Worm (Caenorhabditis elegans) whole organism, young adult: ENCODE data around the gene EGAP9.3.

Experiments
- D2030.7 ChIP-seq: fragments of 200-800 bp; sonication (Bioruptor generic); IDR thresholded peaks from 2 replicates; pipeline ENCODE4 v1.3.6; 2022; ENCODE audit warnings: missing genetic modification reagents, missing genetic modification characterization, missing compliant biosample characterization
- F37B4.10 ChIP-seq: fragments of 200-800 bp; sonication (Bioruptor generic); IDR thresholded peaks from 2 replicates; pipeline ENCODE4 v1.3.6; 2022; ENCODE audit warnings: missing genetic modification characterization, missing compliant biosample characterization
- F49E8.2 ChIP-seq: sonication (generic microtip); optimal IDR thresholded peaks from 3 replicates; lab custom pipeline; 2017; ENCODE audit warnings: missing genetic modification characterization, mild to moderate bottlenecking, missing compliant biosample characterization, antibody characterized with exemption, moderate library complexity; ENCODE audit not compliant: insufficient read depth
- F55B11.4 ChIP-seq: sonication (generic microtip); optimal IDR thresholded peaks from 2 replicates; lab custom pipeline; 2016; ENCODE audit warnings: missing compliant biosample characterization, missing genetic modification characterization, borderline replicate concordance; ENCODE audit not compliant: insufficient read depth
- K12H6.12 ChIP-seq: fragments of 200-800 bp; sonication (Bioruptor generic); optimal IDR thresholded peaks from 2 replicates; lab custom pipeline; 2018; ENCODE audit warnings: mild to moderate bottlenecking, missing genetic modification characterization, missing compliant biosample characterization
- T07F8.4 ChIP-seq: sonication (generic microtip); optimal IDR thresholded peaks from 2 replicates; lab custom pipeline; 2016; ENCODE audit warnings: mild to moderate bottlenecking, missing genetic modification characterization, moderate library complexity, missing compliant biosample characterization
- Y56A3A.18 ChIP-seq: fragments of 200-800 bp; sonication (Bioruptor generic); IDR thresholded peaks from 2 replicates; pipeline ENCODE4 v1.3.6; 2022; ENCODE audit warnings: missing genetic modification reagents, missing genetic modification characterization, missing compliant biosample characterization
- Y67H2A.10 ChIP-seq: fragments of 200-800 bp; sonication (Bioruptor generic); conservative IDR thresholded peaks from 2 replicates; pipeline ENCODE4 v1.3.6; 2022; ENCODE audit warnings: missing genetic modification reagents, missing genetic modification characterization, missing compliant biosample characterization
- Y95B8A.8 ChIP-seq: fragments of 200-800 bp; sonication (Bioruptor generic); IDR thresholded peaks from 2 replicates; pipeline ENCODE4 v1.3.6; 2022; ENCODE audit warnings: missing genetic modification reagents, missing genetic modification characterization, missing compliant biosample characterization
- ZK185.1 ChIP-seq: sonication (generic microtip); optimal IDR thresholded peaks from 2 replicates; lab custom pipeline; 2016; ENCODE audit warnings: mild to moderate bottlenecking, missing genetic modification characterization, missing compliant biosample characterization; ENCODE audit not compliant: poor library complexity, severe bottlenecking
- ama-1 ChIP-seq, 3 experiments: fragments of 150-350 bp in 1 of 3; sonication (generic microtip) in 2 of 3; optimal IDR thresholded peaks; 2 replicates each; lab custom pipeline; 2014 to 2018; ENCODE audit warnings: missing biosample characterization in 2 of 3, missing genetic modification characterization in 2 of 3, missing genetic modification reagents in 2 of 3
- aptf-2 ChIP-seq: fragments of 200-800 bp; sonication (Bioruptor generic); conservative IDR thresholded peaks from 2 replicates; pipeline ENCODE4 v1.3.6; 2022; ENCODE audit warnings: missing genetic modification reagents, missing genetic modification characterization, missing compliant biosample characterization
- aptf-3 ChIP-seq: fragments of 200-800 bp; sonication (Bioruptor generic); IDR thresholded peaks from 2 replicates; pipeline ENCODE4 v1.3.6; 2022; ENCODE audit warnings: missing genetic modification characterization, missing compliant biosample characterization
- attf-5 ChIP-seq: fragments of 200-800 bp; sonication (Bioruptor generic); optimal IDR thresholded peaks from 2 replicates; lab custom pipeline; 2018; ENCODE audit warnings: mild to moderate bottlenecking, missing genetic modification characterization, missing compliant biosample characterization
- bed-1 ChIP-seq: fragments of 200-800 bp; sonication (Bioruptor generic); IDR thresholded peaks from 2 replicates; pipeline ENCODE4 v1.3.6; 2022; ENCODE audit warnings: missing genetic modification reagents, missing genetic modification characterization, missing compliant biosample characterization
- bed-2 ChIP-seq: fragments of 200-800 bp; sonication (Bioruptor generic); IDR thresholded peaks from 2 replicates; pipeline ENCODE4 v1.3.6; 2022; ENCODE audit warnings: missing genetic modification reagents, missing genetic modification characterization, missing compliant biosample characterization
- ceh-27 ChIP-seq: fragments of 200-800 bp; sonication (Bioruptor generic); optimal IDR thresholded peaks from 2 replicates; lab custom pipeline; 2018; ENCODE audit warnings: mild to moderate bottlenecking, missing genetic modification characterization, moderate library complexity, missing compliant biosample characterization
- gei-17 ChIP-seq: fragments of 200-800 bp; sonication (Bioruptor generic); optimal IDR thresholded peaks from 2 replicates; lab custom pipeline; 2018; ENCODE audit warnings: mild to moderate bottlenecking, missing genetic modification characterization, missing compliant biosample characterization
- hlh-12 ChIP-seq: sonication (generic microtip); optimal IDR thresholded peaks from 2 replicates; lab custom pipeline; 2016; ENCODE audit warnings: missing genetic modification characterization, missing compliant biosample characterization
- hmg-1.2 ChIP-seq: fragments of 200-800 bp; sonication (Bioruptor generic); IDR thresholded peaks from 2 replicates; pipeline ENCODE4 v1.3.6; 2022; ENCODE audit warnings: missing genetic modification reagents, missing genetic modification characterization, missing compliant biosample characterization
- hsf-1 ChIP-seq: fragments of 200-800 bp; sonication (Bioruptor generic); IDR thresholded peaks from 2 replicates; pipeline ENCODE4 v1.3.6; 2022; ENCODE audit warnings: missing genetic modification reagents, missing genetic modification characterization, missing compliant biosample characterization
- lin-35 ChIP-seq, 3 experiments: fragments of 150-350 bp in 2 of 3; sonication (generic microtip) in 1 of 3; optimal IDR thresholded peaks; 2 replicates each; lab custom pipeline; 2014 to 2018; ENCODE audit warnings: missing biosample characterization in 3 of 3, missing genetic modification characterization in 3 of 3, missing genetic modification reagents in 3 of 3
- madf-10 ChIP-seq: sonication (generic microtip); optimal IDR thresholded peaks from 2 replicates; lab custom pipeline; 2016; ENCODE audit warnings: mild to moderate bottlenecking, missing genetic modification characterization, missing compliant biosample characterization
- mcd-1 ChIP-seq: fragments of 200-800 bp; sonication (Bioruptor generic); IDR thresholded peaks from 2 replicates; pipeline ENCODE4 v1.3.6; 2022; ENCODE audit warnings: missing genetic modification reagents, missing genetic modification characterization, missing compliant biosample characterization
- mxl-1 ChIP-seq: sonication (generic microtip); optimal IDR thresholded peaks from 2 replicates; lab custom pipeline; 2016; ENCODE audit warnings: missing genetic modification characterization, missing compliant biosample characterization
- nhr-120 ChIP-seq: fragments of 200-800 bp; sonication (Bioruptor generic); IDR thresholded peaks from 2 replicates; pipeline ENCODE4 v1.3.6; 2022; ENCODE audit warnings: missing genetic modification characterization, missing compliant biosample characterization
- rec-8 ChIP-seq, 2 experiments: sonication (generic microtip); optimal IDR thresholded peaks; 2 replicates each; lab custom pipeline; 2016; ENCODE audit warnings: mild to moderate bottlenecking in 2 of 2, missing genetic modification characterization in 2 of 2, missing genetic modification reagents in 2 of 2, missing genotype in 2 of 2, missing biosample characterization in 1 of 2, missing compliant biosample characterization in 1 of 2, moderate library complexity in 1 of 2
- rpc-1 ChIP-seq, 2 experiments: fragments of 150-350 bp in 1 of 2; sonication (generic microtip) in 1 of 2; optimal IDR thresholded peaks; 2 replicates each; lab custom pipeline; 2014 to 2018; ENCODE audit warnings: missing biosample characterization in 1 of 2, missing genetic modification characterization in 1 of 2, missing genetic modification reagents in 1 of 2, missing genotype in 1 of 2
- snpc-1.1 ChIP-seq: sonication (generic microtip); optimal IDR thresholded peaks from 2 replicates; lab custom pipeline; 2017; ENCODE audit warnings: missing genetic modification characterization, mild to moderate bottlenecking, missing compliant biosample characterization, antibody characterized with exemption, moderate library complexity, missing genotype, missing genetic modification reagents; ENCODE audit not compliant: insufficient read depth
- snpc-1.3 ChIP-seq: sonication (generic microtip); optimal IDR thresholded peaks from 2 replicates; lab custom pipeline; 2017; ENCODE audit warnings: missing genetic modification characterization, mild to moderate bottlenecking, missing compliant biosample characterization, antibody characterized with exemption, moderate library complexity, missing genotype, missing genetic modification reagents; ENCODE audit not compliant: insufficient read depth
- somi-1 ChIP-seq: fragments of 200-800 bp; sonication (Bioruptor generic); optimal IDR thresholded peaks from 2 replicates; lab custom pipeline; 2018; ENCODE audit warnings: mild to moderate bottlenecking, missing genetic modification characterization, missing compliant biosample characterization
- sptf-2 ChIP-seq: fragments of 200-800 bp; sonication (Bioruptor generic); optimal IDR thresholded peaks from 2 replicates; lab custom pipeline; 2018; ENCODE audit warnings: mild to moderate bottlenecking, missing genetic modification characterization, missing compliant biosample characterization
- unc-130 ChIP-seq: sonication (generic microtip); optimal IDR thresholded peaks from 2 replicates; lab custom pipeline; 2016; ENCODE audit warnings: missing genetic modification reagents, missing genetic modification characterization, missing compliant biosample characterization
- xnd-1 ChIP-seq: sonication (generic microtip); optimal IDR thresholded peaks from 2 replicates; lab custom pipeline; 2016; ENCODE audit warnings: missing genotype, missing genetic modification reagents, missing genetic modification characterization, missing compliant biosample characterization
- zfh-2 ChIP-seq: fragments of 200-800 bp; sonication (Bioruptor generic); conservative IDR thresholded peaks from 2 replicates; pipeline ENCODE4 v1.3.6; 2022; ENCODE audit warnings: missing genetic modification reagents, missing genetic modification characterization, missing compliant biosample characterization
- zim-3 ChIP-seq: sonication (generic microtip); optimal IDR thresholded peaks from 2 replicates; lab custom pipeline; 2017; ENCODE audit warnings: mild to moderate bottlenecking, missing genetic modification characterization, moderate library complexity, missing compliant biosample characterization
- ztf-18 ChIP-seq: sonication (generic microtip); optimal IDR thresholded peaks from 2 replicates; lab custom pipeline; 2016; ENCODE audit warnings: missing genotype, mild to moderate bottlenecking, missing genetic modification characterization, missing compliant biosample characterization
- ztf-25 ChIP-seq: fragments of 200-800 bp; sonication (Bioruptor generic); IDR thresholded peaks from 2 replicates; pipeline ENCODE4 v1.3.6; 2022; ENCODE audit warnings: missing genetic modification reagents, missing genetic modification characterization, missing compliant biosample characterization
- ztf-26 ChIP-seq: sonication (generic microtip); optimal IDR thresholded peaks from 2 replicates; lab custom pipeline; 2017; ENCODE audit warnings: missing genetic modification characterization, missing compliant biosample characterization

The EGAP9.3 gene

ce11 chrV:6559585-6559984, 20.3 kb downstream of the EGAP9.3 start (continued):
- TF ChIP-seq ama-1 (optimal IDR thresholded peaks at IDR 0.05; lab: Kevin White, UChicago) = no peak
- TF ChIP-seq ama-1 (GFP tag; optimal IDR thresholded peaks at IDR 0.05; lab: Kevin White, UChicago) = peak; percentile 56 to 87
- TF ChIP-seq sptf-2 (GFP tag; lab: Kevin White, UChicago) = peak; percentile 90
- 0 out of 2 replicates have a peak, but pooled peaks have one; percentile 24 for TF ChIP-seq hsf-1 (GFP tag; lab: Robert Waterston, UW)
- TF ChIP-seq madf-10 = peak; percentile 55
- TF ChIP-seq rpc-1 (optimal IDR thresholded peaks at IDR 0.05; lab: Kevin White, UChicago) = peak; percentile 86
- TF ChIP-seq rpc-1 (tag; optimal IDR thresholded peaks at IDR 0.05; lab: Kevin White, UChicago) = peak; percentile 92
- TF ChIP-seq zim-3 = peak; percentile 45
- TF ChIP-seq F37B4.10 (GFP tag; lab: Robert Waterston, UW) = 0 out of 2 replicates have a peak, but pooled peaks have one; percentile 69
- peak; percentile 41 for TF ChIP-seq ZK185.1 (tag; lab: Kevin White, UChicago)
- 0 out of 2 replicates have a peak, but pooled peaks have one; percentile 19 for TF ChIP-seq Y67H2A.10
- TF ChIP-seq ztf-26 (tag; lab: Kevin White, UChicago) = peak; percentile 24
- TF ChIP-seq K12H6.12 (tag; lab: Kevin White, UChicago) = no peak
- TF ChIP-seq rec-8 (tag; optimal IDR thresholded peaks at IDR 0.05; lab: Kevin White, UChicago) = peak; percentile 69 to 81
- TF ChIP-seq xnd-1 (tag; lab: Kevin White, UChicago) = peak; percentile 1
- TF ChIP-seq hmg-1.2 (GFP tag; lab: Robert Waterston, UW) = peak; percentile 65
- peak; percentile 31 for TF ChIP-seq snpc-1.1 (tag; lab: Kevin White, UChicago)
- peak; percentile 69; the same call in 1 of the 2 replicates for TF ChIP-seq D2030.7 (GFP tag; lab: Robert Waterston, UW)
- TF ChIP-seq ztf-18 = peak; percentile 67
- peak; percentile 22 for TF ChIP-seq unc-130 (GFP tag; lab: Kevin White, UChicago)
- 0 out of 2 replicates have a peak, but pooled peaks have one; percentile 24 for TF ChIP-seq Y56A3A.18 (GFP tag; lab: Robert Waterston, UW)
- TF ChIP-seq mcd-1 (GFP tag; lab: Robert Waterston, UW) = no peak
- TF ChIP-seq attf-5 = peak; percentile 76
- TF ChIP-seq snpc-1.3 (tag; lab: Kevin White, UChicago) = peak; percentile 73
- peak; percentile 49 for TF ChIP-seq somi-1 (GFP tag; lab: Kevin White, UChicago)
- no peak for TF ChIP-seq nhr-120 (GFP tag; lab: Robert Waterston, UW)

DNA sequence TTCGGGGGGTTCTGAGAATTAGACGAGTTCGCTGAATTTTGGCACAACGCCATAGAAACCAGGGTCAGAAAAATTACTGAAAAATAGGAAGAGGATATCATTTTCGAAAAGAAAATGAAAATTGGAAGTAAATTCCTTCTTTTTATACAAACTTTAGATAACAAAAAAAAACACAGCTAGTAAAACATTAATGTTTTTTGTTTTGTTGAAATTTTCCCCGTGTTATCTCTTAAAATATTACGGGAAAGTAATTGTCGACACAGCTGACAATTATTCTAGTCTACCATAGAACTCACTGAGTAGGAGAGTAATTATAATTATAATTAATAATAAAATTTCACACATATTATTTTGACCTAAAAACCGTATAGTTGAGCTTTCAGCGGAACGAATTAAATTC, 20.8 kb downstream of the EGAP9.3 start, which contains the start of gene spp-26:
TSS of gene spp-26 (minus strand) at position 101 of the 400 bp plus-strand sequence.
- TF ChIP-seq gei-17 (no peak), T07F8.4 (no peak), aptf-2 (GFP tag; lab: Robert Waterston, UW) (no peak), bed-1 (GFP tag; lab: Robert Waterston, UW) (no peak), mxl-1 (no peak), zfh-2 (GFP tag; lab: Robert Waterston, UW) (no peak), hlh-12 (tag; lab: Kevin White, UChicago) (no peak)

DNA sequence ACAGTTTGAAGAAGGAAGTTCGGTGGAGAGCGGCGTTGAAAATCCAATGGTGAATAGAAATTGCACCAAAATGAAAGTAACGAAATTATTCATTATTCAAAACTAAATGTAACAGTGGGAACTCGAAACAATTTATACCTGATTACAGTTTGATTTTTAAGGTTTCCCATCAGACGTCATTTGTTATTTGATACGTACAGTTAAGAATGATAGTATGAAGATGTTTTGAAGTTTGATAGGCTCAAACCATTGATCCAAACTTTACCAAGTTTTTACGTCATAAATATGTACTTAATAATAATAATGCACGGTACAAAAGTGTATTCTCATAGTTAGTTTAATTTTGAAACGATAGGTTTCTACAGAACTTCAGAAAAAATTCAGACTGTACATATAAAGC, 21.8 kb downstream of the EGAP9.3 start, which contains the start of gene spp-20:
TSS of gene spp-20 (minus strand) at position 101 of the 400 bp plus-strand sequence.
- TF ChIP-seq nhr-120 (GFP tag; lab: Robert Waterston, UW) (no peak), aptf-3 (no peak), Y95B8A.8 (GFP tag; lab: Robert Waterston, UW) (no peak), ceh-27 (GFP tag; lab: Kevin White, UChicago) (no peak), F49E8.2 (no peak), ztf-25 (GFP tag; lab: Robert Waterston, UW) (no peak), lin-35 (GFP tag; optimal IDR thresholded peaks at IDR 0.05; lab: Kevin White, UChicago) (no peak), F55B11.4 (no peak), bed-2 (no peak)
- TF ChIP-seq, all 124 proteins: peak for 0
